Worm (Caenorhabditis elegans): Measurements from ENCODE around the gene daf-9.

The daf-9 gene

DNA sequence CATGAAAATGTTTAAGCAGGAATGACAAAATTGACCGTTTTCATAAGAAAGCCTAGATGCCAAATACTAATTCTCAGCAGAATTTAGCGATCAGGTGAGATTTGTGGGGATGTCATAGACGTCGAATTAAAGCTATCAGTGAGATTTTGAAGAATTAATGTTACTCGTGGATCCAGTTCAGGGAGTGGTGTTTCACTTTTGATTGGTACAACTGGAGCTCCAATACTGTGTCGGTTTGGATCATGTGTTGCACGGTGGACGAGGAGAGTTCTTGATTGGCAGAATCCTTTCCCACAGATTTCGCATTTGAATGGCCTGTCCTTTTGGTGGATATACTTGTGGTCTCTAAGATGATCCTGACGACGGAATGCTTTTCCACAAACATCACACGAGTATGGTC lies 37.2 kb upstream of the daf-9 start:
- no peak for TF ChIP-seq ztf-11 (tag; optimal IDR thresholded peaks at IDR 0.05)
- no peak for TF ChIP-seq nhr-11 (tag; optimal IDR thresholded peaks at IDR 0.05)
- TF ChIP-seq fos-1 (tag; optimal IDR thresholded peaks at IDR 0.05) = no peak
- no peak for TF ChIP-seq nhr-23 (tag; optimal IDR thresholded peaks at IDR 0.05)
- TF ChIP-seq zag-1 (tag; optimal IDR thresholded peaks at IDR 0.05) = no peak
- no peak for TF ChIP-seq fkh-10 (GFP tag; optimal IDR thresholded peaks at IDR 0.05)
- TF ChIP-seq unc-62 (GFP tag; optimal IDR thresholded peaks at IDR 0.05) = no peak
- TF ChIP-seq tbx-2 (tag; optimal IDR thresholded peaks at IDR 0.05) = no peak
- TF ChIP-seq snpc-4 (tag; optimal IDR thresholded peaks at IDR 0.05) = no peak
- TF ChIP-seq nhr-237 (tag; optimal IDR thresholded peaks at IDR 0.05) = no peak
- TF ChIP-seq egl-27 (tag; optimal IDR thresholded peaks at IDR 0.05) = no peak

DNA sequence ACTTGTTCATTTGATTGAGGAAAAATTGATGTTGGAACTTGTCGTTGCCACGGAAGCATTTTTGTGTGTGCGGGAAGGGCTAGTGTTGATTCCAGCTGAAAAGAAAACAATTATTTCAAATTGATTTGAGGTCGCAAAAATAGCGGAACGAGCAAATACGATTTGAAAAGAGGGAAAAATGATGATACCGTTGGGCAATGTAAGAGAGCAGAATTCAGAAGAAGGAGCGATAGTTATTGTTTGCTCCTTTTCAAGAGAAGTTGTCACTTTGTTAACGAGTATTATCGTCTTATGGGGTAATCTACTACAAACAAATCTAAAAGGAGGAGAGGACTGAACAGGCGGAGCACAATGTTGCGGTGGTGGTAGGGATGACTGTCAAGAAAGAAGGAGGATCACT lies 36.3 kb upstream of the daf-9 start, which contains the start of gene odd-2:
TSS of gene odd-2 (minus strand) at position 101 of the 400 bp plus-strand sequence.
- TF ChIP-seq aly-2 (tag; optimal IDR thresholded peaks at IDR 0.05) (no peak), unc-62 (GFP tag; optimal IDR thresholded peaks at IDR 0.05) (no peak), jun-1 (tag; optimal IDR thresholded peaks at IDR 0.05) (no peak), pha-4 (tag; optimal IDR thresholded peaks at IDR 0.05) (no peak), hmg-11 (tag; optimal IDR thresholded peaks at IDR 0.05) (no peak), sea-2 (GFP tag; optimal IDR thresholded peaks at IDR 0.05) (no peak), ceh-16 (tag; optimal IDR thresholded peaks at IDR 0.05) (no peak), nfya-1 (tag; optimal IDR thresholded peaks at IDR 0.05; ENCODE audit: insufficient read depth) (no peak), nhr-43 (tag; optimal IDR thresholded peaks at IDR 0.05; ENCODE audit: poor library complexity, severe bottlenecking) (no peak), zag-1 (tag; optimal IDR thresholded peaks at IDR 0.05) (no peak), R02D3.7 (tag; optimal IDR thresholded peaks at IDR 0.05) (no peak), elt-1 (tag; optimal IDR thresholded peaks at IDR 0.05) (no peak)

DNA sequence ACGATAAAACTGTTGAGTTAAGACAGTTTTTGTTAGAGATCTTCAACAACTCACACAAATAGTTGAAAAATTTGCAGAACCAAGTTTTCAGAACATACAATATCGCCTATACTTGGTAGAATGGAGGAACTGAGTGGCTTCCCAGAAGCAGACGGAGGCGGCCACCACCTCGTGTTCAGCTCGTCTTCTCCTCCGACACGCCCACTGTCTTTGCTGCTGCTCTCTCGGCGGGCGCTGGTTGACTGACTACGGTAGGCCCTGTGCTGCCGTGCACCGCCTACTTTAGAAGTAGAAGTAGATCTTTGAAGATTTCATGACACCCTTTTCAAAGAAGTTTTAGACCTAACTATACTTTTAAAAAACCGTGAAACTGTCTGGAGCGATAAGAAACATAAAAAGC lies 34.7 kb upstream of the daf-9 start:
- TF ChIP-seq ama-1 (optimal IDR thresholded peaks at IDR 0.05) = no peak
- peak; percentile 47 for TF ChIP-seq nfya-1 (tag; optimal IDR thresholded peaks at IDR 0.05; ENCODE audit: insufficient read depth)
- no peak for TF ChIP-seq snpc-4 (tag; optimal IDR thresholded peaks at IDR 0.05)
- TF ChIP-seq sea-2 (GFP tag; optimal IDR thresholded peaks at IDR 0.05) = no peak
- no peak for TF ChIP-seq eor-1 (tag; optimal IDR thresholded peaks at IDR 0.05)
- no peak for TF ChIP-seq fkh-2 (tag; optimal IDR thresholded peaks at IDR 0.05)
- no peak for TF ChIP-seq hmg-11 (tag; optimal IDR thresholded peaks at IDR 0.05)

DNA sequence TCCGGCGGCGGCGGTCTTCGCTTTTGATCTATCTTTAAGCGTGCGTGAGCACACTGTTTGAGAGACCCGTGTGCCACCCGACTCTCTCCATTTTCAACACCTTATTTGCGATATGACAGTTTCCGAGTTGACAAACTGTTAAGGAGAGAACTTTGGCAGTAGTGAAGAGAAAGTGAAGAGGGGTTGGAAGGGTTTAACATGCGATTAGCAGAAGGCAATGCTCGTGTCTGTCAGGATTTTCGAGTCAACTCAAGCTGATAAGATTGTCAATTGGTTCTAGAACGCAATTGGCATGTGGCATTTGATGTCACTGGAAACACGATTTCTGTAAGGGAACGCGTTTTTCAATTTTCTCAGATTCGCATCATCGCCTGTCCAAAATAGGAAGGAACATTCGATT lies 29.4 kb upstream of the daf-9 start:
- TF ChIP-seq elt-2 (tag; optimal IDR thresholded peaks at IDR 0.05) = peak; percentile 61
- no peak for TF ChIP-seq ceh-16 (tag; optimal IDR thresholded peaks at IDR 0.05)

DNA sequence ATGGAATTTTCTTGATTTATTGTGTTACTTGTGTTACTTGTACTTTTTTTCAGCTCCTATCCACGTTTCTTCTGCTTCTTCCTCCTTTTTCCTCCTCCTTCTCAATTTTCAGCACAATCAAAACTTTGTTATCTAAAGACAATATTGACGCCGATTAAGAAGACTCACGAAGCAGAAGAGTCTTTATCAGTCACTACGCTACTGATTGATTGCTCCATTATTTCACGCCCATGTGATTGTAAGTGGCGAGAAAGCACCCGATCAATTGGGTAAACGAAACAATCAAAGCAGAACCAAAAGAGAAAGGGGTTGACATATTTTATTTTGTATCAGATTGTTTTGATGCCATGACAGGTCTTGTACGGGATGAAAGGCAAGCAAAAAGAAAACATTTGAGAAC lies 27.5 kb upstream of the daf-9 start, which contains the start of gene T25B2.2:
TSS of gene T25B2.2 (plus strand) at position 392 of the 400 bp plus-strand sequence.
- TF ChIP-seq nhr-237 (tag; optimal IDR thresholded peaks at IDR 0.05) (no peak), nhr-43 (tag; optimal IDR thresholded peaks at IDR 0.05; ENCODE audit: poor library complexity, severe bottlenecking) (no peak), nhr-77 (tag; optimal IDR thresholded peaks at IDR 0.05) (no peak), ceh-28 (tag; optimal IDR thresholded peaks at IDR 0.05) (no peak), pqm-1 (tag; optimal IDR thresholded peaks at IDR 0.05) (peak; percentile 42), elt-2 (tag; optimal IDR thresholded peaks at IDR 0.05) (peak; percentile 86)

DNA sequence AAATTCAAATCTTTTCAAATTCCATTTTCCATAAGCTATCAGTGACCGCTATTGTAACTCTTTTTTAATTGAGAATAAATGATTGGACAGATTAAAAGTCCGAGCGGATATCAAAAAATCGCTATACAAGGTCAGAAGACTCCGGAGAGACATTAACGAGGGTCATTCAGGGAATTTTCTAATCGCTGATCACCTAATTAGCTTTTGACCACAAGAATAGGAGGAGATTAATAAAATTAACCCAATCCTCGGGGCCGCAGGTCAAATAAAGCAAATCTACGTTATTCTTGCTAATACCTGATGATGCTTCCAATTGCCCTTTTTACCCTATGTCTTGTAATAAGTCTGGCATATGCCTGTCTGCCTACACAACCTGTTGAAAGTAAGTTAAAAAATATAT lies 23.1 kb upstream of the daf-9 start, which contains the start of gene T25B2.1:
TSS of gene T25B2.1 (plus strand) at position 301 of the 400 bp plus-strand sequence.
- TF ChIP-seq skn-1 (tag; optimal IDR thresholded peaks at IDR 0.05) (no peak), nhr-43 (tag; optimal IDR thresholded peaks at IDR 0.05; ENCODE audit: poor library complexity, severe bottlenecking) (no peak), mml-1 (tag; optimal IDR thresholded peaks at IDR 0.05) (no peak), elt-3 (tag; optimal IDR thresholded peaks at IDR 0.05) (no peak), ceh-82 (tag; optimal IDR thresholded peaks at IDR 0.05) (no peak), nfya-1 (tag; optimal IDR thresholded peaks at IDR 0.05; ENCODE audit: insufficient read depth) (no peak), elt-1 (tag; optimal IDR thresholded peaks at IDR 0.05) (no peak), nhr-25 (tag; optimal IDR thresholded peaks at IDR 0.05) (no peak), elt-2 (tag; optimal IDR thresholded peaks at IDR 0.05) (no peak), egl-5 (tag; optimal IDR thresholded peaks at IDR 0.05) (no peak), lin-39 (tag; optimal IDR thresholded peaks at IDR 0.05) (no peak), nhr-28 (tag; optimal IDR thresholded peaks at IDR 0.05) (no peak), hmg-11 (tag; optimal IDR thresholded peaks at IDR 0.05) (no peak), aly-2 (tag; optimal IDR thresholded peaks at IDR 0.05) (no peak), ceh-28 (tag; optimal IDR thresholded peaks at IDR 0.05) (no peak), ceh-9 (tag; optimal IDR thresholded peaks at IDR 0.05) (no peak), nhr-76 (tag; optimal IDR thresholded peaks at IDR 0.05) (no peak), ztf-11 (tag; optimal IDR thresholded peaks at IDR 0.05) (no peak), jun-1 (tag; optimal IDR thresholded peaks at IDR 0.05) (no peak)

All from whole organism, L3 larva.